Fruit fly (Drosophila melanogaster): ENCODE data around the gene pHCl-1.

The pHCl-1 gene

dm6 chr3L:15815353-15816142 lies 83.3 kb downstream of the pHCl-1 start:
- TF ChIP-seq Dll (optimal IDR thresholded peaks at IDR 0.05) (no peak), CG8478 (optimal IDR thresholded peaks at IDR 0.05) (peak; percentile 34)

- TF ChIP-seq usp (GFP tag; optimal IDR thresholded peaks at IDR 0.05) (no peak), pan (optimal IDR thresholded peaks at IDR 0.05) (no peak), Dll (optimal IDR thresholded peaks at IDR 0.05) (no peak), EcR (GFP tag; optimal IDR thresholded peaks at IDR 0.05) (no peak), psq (optimal IDR thresholded peaks at IDR 0.05) (no peak), CG8478 (optimal IDR thresholded peaks at IDR 0.05) (no peak)
Observed at dm6 chr3L:15813988-15814387, 84.8 kb downstream of the pHCl-1 start.

dm6 chr3L:15809768-15810167 lies 89.1 kb downstream of the pHCl-1 start:
- no peak for TF ChIP-seq Dll (optimal IDR thresholded peaks at IDR 0.05)
- TF ChIP-seq CG8478 (optimal IDR thresholded peaks at IDR 0.05), result no peak
- no peak for TF ChIP-seq EcR (GFP tag; optimal IDR thresholded peaks at IDR 0.05)
- TF ChIP-seq pan (optimal IDR thresholded peaks at IDR 0.05), result no peak
- no peak for TF ChIP-seq usp (GFP tag; optimal IDR thresholded peaks at IDR 0.05)
- no peak for TF ChIP-seq psq (optimal IDR thresholded peaks at IDR 0.05)

dm6 chr3L:15809185-15809584 lies 89.6 kb downstream of the pHCl-1 start, which contains the start of gene CG13445:
TSS of gene CG13445 (plus strand) at chr3L:15809485.
- TF ChIP-seq pan (optimal IDR thresholded peaks at IDR 0.05) (no peak), usp (GFP tag; optimal IDR thresholded peaks at IDR 0.05) (no peak), EcR (GFP tag; optimal IDR thresholded peaks at IDR 0.05) (no peak), CG8478 (optimal IDR thresholded peaks at IDR 0.05) (no peak)

dm6 chr3L:15808667-15809066 lies 90.2 kb downstream of the pHCl-1 start:
- TF ChIP-seq EcR (GFP tag; optimal IDR thresholded peaks at IDR 0.05) (no peak), Dll (optimal IDR thresholded peaks at IDR 0.05) (no peak), pan (optimal IDR thresholded peaks at IDR 0.05) (no peak)

dm6 chr3L:15808022-15808421 lies 90.8 kb downstream of the pHCl-1 start, which contains the start of gene CG6244:
TSS of gene CG6244 (plus strand) at chr3L:15808322.
- TF ChIP-seq EcR (GFP tag; optimal IDR thresholded peaks at IDR 0.05) (no peak), psq (optimal IDR thresholded peaks at IDR 0.05) (no peak), CG8478 (optimal IDR thresholded peaks at IDR 0.05) (no peak), usp (GFP tag; optimal IDR thresholded peaks at IDR 0.05) (no peak), Dll (optimal IDR thresholded peaks at IDR 0.05) (no peak), pan (optimal IDR thresholded peaks at IDR 0.05) (no peak)

- TF ChIP-seq psq (optimal IDR thresholded peaks at IDR 0.05) (no peak), EcR (GFP tag; optimal IDR thresholded peaks at IDR 0.05) (no peak), pan (optimal IDR thresholded peaks at IDR 0.05) (no peak), Dll (optimal IDR thresholded peaks at IDR 0.05) (no peak), usp (GFP tag; optimal IDR thresholded peaks at IDR 0.05) (no peak), CG8478 (optimal IDR thresholded peaks at IDR 0.05) (no peak)
Observed at dm6 chr3L:15802655-15803054, 96.2 kb downstream of the pHCl-1 start.

- TF ChIP-seq EcR (GFP tag; optimal IDR thresholded peaks at IDR 0.05) (no peak), Dll (optimal IDR thresholded peaks at IDR 0.05) (no peak)
Observed at dm6 chr3L:15802117-15802516, 96.7 kb downstream of the pHCl-1 start.

All from whole organism.